Fruit fly (Drosophila melanogaster) whole organism, prepupa: Measurements from ENCODE around the gene CG33630.

ENCODE experiments used
- Blimp-1 ChIP-seq: fragments of 200-800 bp; sonication (Bioruptor generic); optimal IDR thresholded peaks from 3 replicates; lab custom pipeline; 2017; ENCODE audit warnings: missing biosample characterization, missing genetic modification characterization, mild to moderate bottlenecking, moderate library complexity, missing genetic modification reagents
- CG10669 ChIP-seq: fragments of 200-800 bp; sonication (Bioruptor generic); optimal IDR thresholded peaks from 3 replicates; lab custom pipeline; 2018; ENCODE audit warnings: missing biosample characterization, mild to moderate bottlenecking, missing genetic modification characterization, moderate library complexity
- CG11762 ChIP-seq: fragments of 200-800 bp; sonication (Bioruptor generic); optimal IDR thresholded peaks from 3 replicates; lab custom pipeline; 2016; ENCODE audit warnings: missing biosample characterization, missing genetic modification characterization; ENCODE audit not compliant: insufficient read depth
- CG11902 ChIP-seq: fragments of 200-800 bp; sonication (Bioruptor generic); optimal IDR thresholded peaks from 3 replicates; lab custom pipeline; 2016; ENCODE audit warnings: missing biosample characterization, missing genetic modification characterization
- CG15336 ChIP-seq: fragments of 200-800 bp; sonication (Bioruptor generic); IDR thresholded peaks from 2 replicates; pipeline ENCODE4 v1.3.6; 2022; ENCODE audit warnings: missing biosample characterization, missing genetic modification characterization
- CG1621 ChIP-seq: fragments of 200-800 bp; sonication (Bioruptor generic); optimal IDR thresholded peaks from 3 replicates; lab custom pipeline; 2018; ENCODE audit warnings: missing biosample characterization, mild to moderate bottlenecking, missing genetic modification characterization
- CG16779 ChIP-seq: fragments of 200-800 bp; sonication (Bioruptor generic); optimal IDR thresholded peaks from 3 replicates; lab custom pipeline; 2017; ENCODE audit warnings: missing biosample characterization, mild to moderate bottlenecking, missing genetic modification characterization
- CG3032 ChIP-seq: fragments of 200-800 bp; optimal IDR thresholded peaks from 2 replicates; lab custom pipeline; 2019; ENCODE audit warnings: missing biosample characterization, mild to moderate bottlenecking, missing genetic modification characterization, moderate library complexity
- CG32006 ChIP-seq: fragments of 200-800 bp; sonication (Bioruptor generic); optimal IDR thresholded peaks from 3 replicates; lab custom pipeline; 2017; ENCODE audit warnings: missing biosample characterization, mild to moderate bottlenecking, missing genetic modification characterization
- CG34406 ChIP-seq: fragments of 200-800 bp; sonication (Bioruptor generic); optimal IDR thresholded peaks from 3 replicates; lab custom pipeline; 2016; ENCODE audit warnings: missing biosample characterization, missing genetic modification characterization
- CG3919 ChIP-seq: fragments of 200-800 bp; sonication (Bioruptor generic); optimal IDR thresholded peaks from 3 replicates; lab custom pipeline; 2016; ENCODE audit warnings: missing biosample characterization, missing genetic modification characterization
- CG4318 ChIP-seq: fragments of 200-800 bp; sonication (Bioruptor generic); optimal IDR thresholded peaks from 3 replicates; lab custom pipeline; 2017; ENCODE audit warnings: missing biosample characterization, mild to moderate bottlenecking, missing genetic modification characterization
- CG6792 ChIP-seq: fragments of 200-800 bp; sonication (Bioruptor generic); optimal IDR thresholded peaks from 3 replicates; lab custom pipeline; 2016; ENCODE audit warnings: missing biosample characterization, missing genetic modification characterization
- CG6808 ChIP-seq: fragments of 200-800 bp; sonication (Bioruptor generic); optimal IDR thresholded peaks from 3 replicates; lab custom pipeline; 2017; ENCODE audit warnings: missing biosample characterization, missing genetic modification characterization, mild to moderate bottlenecking, moderate library complexity, missing genetic modification reagents
- CG6854 ChIP-seq: fragments of 200-800 bp; sonication (Bioruptor generic); optimal IDR thresholded peaks from 2 replicates; lab custom pipeline; 2017; ENCODE audit warnings: missing biosample characterization, mild to moderate bottlenecking, missing genetic modification characterization
- CG7368 ChIP-seq: fragments of 200-800 bp; sonication (Bioruptor generic); optimal IDR thresholded peaks from 3 replicates; lab custom pipeline; 2016; ENCODE audit warnings: missing biosample characterization, missing genetic modification characterization
- CG8119 ChIP-seq: fragments of 200-800 bp; sonication (Bioruptor generic); IDR thresholded peaks from 3 replicates; pipeline ENCODE4 v1.3.6; 2022; ENCODE audit warnings: missing biosample characterization, missing genetic modification characterization
- CG8319 ChIP-seq: fragments of 200-800 bp; sonication (Bioruptor generic); optimal IDR thresholded peaks from 3 replicates; lab custom pipeline; 2016; ENCODE audit warnings: missing biosample characterization, missing genetic modification characterization
- CG8632 ChIP-seq: fragments of 200-800 bp; sonication (Bioruptor generic); optimal IDR thresholded peaks from 3 replicates; lab custom pipeline; 2016; ENCODE audit warnings: missing biosample characterization, missing genetic modification characterization
- CG9139 ChIP-seq: fragments of 200-800 bp; sonication (Bioruptor generic); optimal IDR thresholded peaks from 3 replicates; lab custom pipeline; 2017; ENCODE audit warnings: missing biosample characterization, mild to moderate bottlenecking, missing genetic modification characterization
- Eip75B ChIP-seq: fragments of 200-800 bp; sonication (Bioruptor generic); optimal IDR thresholded peaks from 3 replicates; lab custom pipeline; 2016; ENCODE audit warnings: missing biosample characterization, missing genetic modification characterization
- Eip78C ChIP-seq: fragments of 200-800 bp; sonication (Bioruptor generic); peaks from one replicate; lab custom pipeline; 2016; ENCODE audit warnings: missing biosample characterization, missing genetic modification characterization
- Eip93F ChIP-seq: fragments of 200-800 bp; sonication (Bioruptor generic); optimal IDR thresholded peaks from 2 replicates; lab custom pipeline; 2016; ENCODE audit warnings: missing biosample characterization, mild to moderate bottlenecking, missing genetic modification characterization
- Gug ChIP-seq: fragments of 200-800 bp; sonication (Bioruptor generic); IDR thresholded peaks from 2 replicates; pipeline ENCODE4 v1.3.6; 2022; ENCODE audit warnings: missing biosample characterization, missing genetic modification characterization
- Hr39 ChIP-seq: fragments of 200-800 bp; sonication (Bioruptor generic); optimal IDR thresholded peaks from 2 replicates; lab custom pipeline; 2016; ENCODE audit warnings: missing biosample characterization, missing genetic modification characterization
- Lpt ChIP-seq: fragments of 200-800 bp; sonication (Bioruptor generic); optimal IDR thresholded peaks from 3 replicates; lab custom pipeline; 2016; ENCODE audit warnings: missing biosample characterization, missing genetic modification characterization
- Met ChIP-seq: fragments of 200-800 bp; sonication (Bioruptor generic); optimal IDR thresholded peaks from 3 replicates; lab custom pipeline; 2016; ENCODE audit warnings: missing biosample characterization, missing genetic modification characterization
- Sox102F ChIP-seq: fragments of 200-800 bp; sonication (Bioruptor generic); optimal IDR thresholded peaks from 2 replicates; lab custom pipeline; 2016; ENCODE audit warnings: missing biosample characterization, mild to moderate bottlenecking, missing genetic modification characterization
- Sox15 ChIP-seq: fragments of 200-800 bp; sonication (Bioruptor generic); optimal IDR thresholded peaks from 3 replicates; lab custom pipeline; 2016; ENCODE audit warnings: missing biosample characterization, missing genetic modification characterization
- achi ChIP-seq: fragments of 200-800 bp; sonication (Bioruptor generic); optimal IDR thresholded peaks from 3 replicates; lab custom pipeline; 2016; ENCODE audit warnings: missing biosample characterization, missing genetic modification characterization
- dac ChIP-seq: fragments of 200-800 bp; sonication (Bioruptor generic); optimal IDR thresholded peaks from 2 replicates; lab custom pipeline; 2017; ENCODE audit warnings: missing biosample characterization, mild to moderate bottlenecking, missing genetic modification characterization
- dsx ChIP-seq: fragments of 200-800 bp; optimal IDR thresholded peaks from 3 replicates; lab custom pipeline; 2019; ENCODE audit warnings: missing biosample characterization, mild to moderate bottlenecking, missing genetic modification characterization, moderate library complexity; ENCODE audit not compliant: poor library complexity, severe bottlenecking
- eg ChIP-seq: fragments of 200-800 bp; sonication (Bioruptor generic); IDR thresholded peaks from 3 replicates; pipeline ENCODE4 v1.3.6; 2022; ENCODE audit warnings: missing biosample characterization, missing genetic modification characterization
- esn ChIP-seq: fragments of 200-800 bp; sonication (Bioruptor generic); optimal IDR thresholded peaks from 2 replicates; lab custom pipeline; 2016; ENCODE audit warnings: missing biosample characterization, mild to moderate bottlenecking, missing genetic modification characterization, moderate library complexity
- fd59A ChIP-seq: fragments of 200-800 bp; sonication (Bioruptor generic); optimal IDR thresholded peaks from 2 replicates; lab custom pipeline; 2017; ENCODE audit warnings: missing biosample characterization, mild to moderate bottlenecking, missing genetic modification characterization, missing genetic modification reagents
- fkh ChIP-seq: fragments of 200-800 bp; sonication (Bioruptor generic); optimal IDR thresholded peaks from 3 replicates; lab custom pipeline; 2017; ENCODE audit warnings: missing biosample characterization, mild to moderate bottlenecking, missing genetic modification characterization, moderate library complexity
- pdm3 ChIP-seq: fragments of 200-800 bp; sonication (Bioruptor generic); optimal IDR thresholded peaks from 3 replicates; lab custom pipeline; 2016; ENCODE audit warnings: missing biosample characterization, missing genetic modification characterization
- salr ChIP-seq, 2 experiments: fragments of 200-800 bp; sonication (Bioruptor generic); optimal IDR thresholded peaks; 3 replicates each; lab custom pipeline; 2016 to 2018; ENCODE audit warnings: missing biosample characterization in 2 of 2, missing genetic modification characterization in 2 of 2, mild to moderate bottlenecking in 1 of 2
- ss ChIP-seq, 2 experiments: fragments of 200-800 bp; sonication (Bioruptor generic); optimal IDR thresholded peaks; 2 replicates in 1 of 2; 3 replicates in 1 of 2; lab custom pipeline; 2017 to 2018; ENCODE audit warnings: mild to moderate bottlenecking in 2 of 2, missing biosample characterization in 2 of 2, missing genetic modification characterization in 2 of 2, moderate library complexity in 1 of 2
- svp ChIP-seq: fragments of 200-800 bp; sonication (Bioruptor generic); peaks from one replicate; lab custom pipeline; 2016; ENCODE audit warnings: missing biosample characterization, missing genetic modification characterization
- topi ChIP-seq: fragments of 200-800 bp; sonication (Bioruptor generic); optimal IDR thresholded peaks from 3 replicates; lab custom pipeline; 2016; ENCODE audit warnings: missing biosample characterization, missing genetic modification characterization
- vri ChIP-seq: fragments of 200-800 bp; sonication (Bioruptor generic); optimal IDR thresholded peaks from 3 replicates; lab custom pipeline; 2016; ENCODE audit warnings: missing biosample characterization, mild to moderate bottlenecking, missing genetic modification characterization

The CG33630 gene

DNA sequence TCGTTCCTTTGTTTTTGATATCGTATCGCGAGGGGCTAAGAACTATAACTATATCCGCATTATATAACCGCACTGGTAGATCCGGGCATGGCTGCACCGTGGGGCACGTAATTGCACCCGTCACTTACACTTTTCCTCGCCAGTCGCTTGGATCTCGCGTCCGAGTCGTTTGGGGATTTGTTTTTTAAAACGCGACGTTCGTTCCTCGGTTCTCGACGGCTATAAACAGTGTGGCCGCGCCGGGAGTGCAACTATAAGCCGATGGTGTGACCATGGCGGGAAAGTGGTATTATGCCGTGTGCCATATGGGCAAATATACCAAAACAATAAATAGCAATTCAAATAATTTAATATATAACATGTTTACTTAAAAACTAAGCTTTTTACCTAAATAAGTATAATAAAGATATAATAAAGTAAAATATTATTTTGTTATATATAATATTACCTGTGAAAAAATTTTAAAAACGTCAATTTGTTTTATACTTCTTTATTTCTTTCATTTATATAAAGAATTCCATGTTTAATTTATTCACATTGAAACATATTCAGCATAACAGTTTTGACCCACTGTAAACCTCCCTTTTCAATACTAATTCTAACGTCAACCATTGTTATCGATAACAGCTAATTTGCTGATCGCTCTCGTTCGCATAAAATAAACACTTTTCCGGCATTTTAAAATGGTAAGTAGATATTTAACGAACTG lies 19.6 kb upstream of the CG33630 start, which contains the start of the genes Mical and CG3909 (continued):
- TF ChIP-seq pdm3 (GFP tag; lab: Kevin White, UChicago) (peak; percentile 65), fd59A (GFP tag; lab: Kevin White, UChicago) (no peak), CG1621 (tag; lab: Kevin White, UChicago) (peak; percentile 35), Sox102F (GFP tag; lab: Kevin White, UChicago) (peak; percentile 59), eg (peak; percentile 92), Eip93F (GFP tag; lab: Kevin White, UChicago) (peak; percentile 45), svp (GFP tag; lab: Kevin White, UChicago) (peak; percentile 89), CG9139 (GFP tag; lab: Kevin White, UChicago) (peak; percentile 21), Eip75B (GFP tag; lab: Kevin White, UChicago) (no peak), CG34406 (peak; percentile 83), Met (GFP tag; lab: Kevin White, UChicago) (peak; percentile 70), CG32006 (peak; percentile 74), CG8319 (GFP tag; lab: Kevin White, UChicago) (peak; percentile 18), CG11902 (peak; percentile 38), Hr39 (GFP tag; lab: Kevin White, UChicago) (peak; percentile 69), Blimp-1 (GFP tag; lab: Kevin White, UChicago) (peak; percentile 39), Lpt (GFP tag; lab: Kevin White, UChicago) (peak; percentile 57), dac (GFP tag; lab: Kevin White, UChicago) (no peak), topi (GFP tag; lab: Kevin White, UChicago) (peak; percentile 60), Gug (GFP tag; lab: Robert Waterston, UW) (peak; percentile 76), CG15336 (GFP tag; lab: Robert Waterston, UW) (peak; percentile 78), CG6792 (GFP tag; lab: Kevin White, UChicago) (peak; percentile 78), ss (GFP tag; optimal IDR thresholded peaks at IDR 0.05; lab: Kevin White, UChicago) (peak; percentile 6 to 44), salr (GFP tag; optimal IDR thresholded peaks at IDR 0.05; lab: Kevin White, UChicago) (peak in 1 of 2 experiments; percentile 82), CG6808 (GFP tag; lab: Kevin White, UChicago) (peak; percentile 24), vri (GFP tag; lab: Kevin White, UChicago) (peak; percentile 69), CG3032 (tag; lab: Kevin White, UChicago) (peak; percentile 86), CG10669 (GFP tag; lab: Kevin White, UChicago) (peak; percentile 46), CG3919 (peak; percentile 76), CG8119 (GFP tag; lab: Robert Waterston, UW) (peak; percentile 85), CG7368 (peak; percentile 80), CG16779 (tag; lab: Kevin White, UChicago) (peak; percentile 62), CG6854 (no peak), CG11762 (GFP tag; lab: Kevin White, UChicago) (peak; percentile 71), fkh (GFP tag; lab: Kevin White, UChicago) (peak; percentile 30), achi (GFP tag; lab: Kevin White, UChicago) (peak; percentile 82), CG4318 (GFP tag; lab: Kevin White, UChicago) (no peak), Sox15 (GFP tag; lab: Kevin White, UChicago) (peak; percentile 60)

DNA sequence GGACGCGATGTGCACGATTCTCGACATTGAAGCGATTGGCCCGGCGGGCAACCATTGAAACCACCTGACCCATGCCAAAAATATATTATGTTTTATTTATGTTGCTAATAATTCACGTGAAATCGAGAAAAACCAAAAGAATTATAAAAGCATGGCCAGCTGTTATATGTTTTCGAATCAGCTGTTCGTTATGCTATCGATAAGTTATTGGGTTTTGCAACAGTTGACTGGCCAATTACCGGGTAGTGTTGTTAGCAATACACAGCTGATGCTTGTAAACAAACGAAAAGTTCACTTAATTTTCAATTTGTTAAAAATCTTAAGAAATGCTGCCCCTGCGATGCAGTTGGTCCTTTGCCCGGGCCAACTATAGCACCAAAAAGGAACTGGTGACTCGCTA lies 17.1 kb upstream of the CG33630 start, which contains the start of the genes CG11722 and mtTFB2:
CG11722 (minus strand) TSS at position 200 of the 400 bp plus-strand sequence.
mtTFB2 (plus strand) TSS at position 232 of the 400 bp plus-strand sequence.
- TF ChIP-seq fkh (GFP tag; lab: Kevin White, UChicago) (peak; percentile 52), vri (GFP tag; lab: Kevin White, UChicago) (peak; percentile 42), CG10669 (GFP tag; lab: Kevin White, UChicago) (no peak), Eip78C (GFP tag; lab: Kevin White, UChicago) (peak; percentile 48), topi (GFP tag; lab: Kevin White, UChicago) (peak; percentile 33), CG8632 (GFP tag; lab: Kevin White, UChicago) (no peak), CG15336 (GFP tag; lab: Robert Waterston, UW) (no peak), esn (GFP tag; lab: Kevin White, UChicago) (peak; percentile 6), dsx (GFP tag; lab: Kevin White, UChicago) (peak; percentile 1)
